Worm (Caenorhabditis elegans) whole organism, young adult: ENCODE measurements around the gene C13A2.1.

Experiments
- F57A8.1 ChIP-seq: fragments of 200-800 bp; sonication (Bioruptor generic); optimal IDR thresholded peaks from 2 replicates; lab custom pipeline; 2018; ENCODE audit warnings: mild to moderate bottlenecking, missing genetic modification characterization, moderate library complexity, missing compliant biosample characterization
- Y53G8AR.9 ChIP-seq: fragments of 200-800 bp; sonication (Bioruptor generic); conservative IDR thresholded peaks from 2 replicates; pipeline ENCODE4 v1.3.6; 2022; ENCODE audit warnings: missing genetic modification reagents, missing genetic modification characterization, missing compliant biosample characterization
- ccch-3 ChIP-seq: fragments of 200-800 bp; sonication (Bioruptor generic); optimal IDR thresholded peaks from 2 replicates; lab custom pipeline; 2018; ENCODE audit warnings: mild to moderate bottlenecking, missing genetic modification characterization, missing compliant biosample characterization
- dpl-1 ChIP-seq: fragments of 150-350 bp; optimal IDR thresholded peaks from 2 replicates; lab custom pipeline; 2014; ENCODE audit warnings: missing biosample characterization, missing genetic modification reagents, missing genetic modification characterization
- hmg-1.2 ChIP-seq: fragments of 200-800 bp; sonication (Bioruptor generic); IDR thresholded peaks from 2 replicates; pipeline ENCODE4 v1.3.6; 2022; ENCODE audit warnings: missing genetic modification reagents, missing genetic modification characterization, missing compliant biosample characterization
- lin-26 ChIP-seq: fragments of 200-800 bp; sonication (Bioruptor generic); IDR thresholded peaks from 2 replicates; pipeline ENCODE4 v1.3.6; 2022; ENCODE audit warnings: missing genetic modification reagents, missing genetic modification characterization, missing compliant biosample characterization
- nfyb-1 ChIP-seq: fragments of 200-800 bp; sonication (Bioruptor generic); IDR thresholded peaks from 2 replicates; pipeline ENCODE4 v1.3.6; 2022; ENCODE audit warnings: missing genetic modification reagents, missing genetic modification characterization, missing compliant biosample characterization
- ztf-22 ChIP-seq: fragments of 200-800 bp; sonication (Bioruptor generic); optimal IDR thresholded peaks from 2 replicates; lab custom pipeline; 2018; ENCODE audit warnings: mild to moderate bottlenecking, missing genetic modification characterization, moderate library complexity, missing compliant biosample characterization

- TF ChIP-seq Y53G8AR.9 (GFP tag; lab: Robert Waterston, UW) (no peak), F57A8.1 (no peak), hmg-1.2 (GFP tag; lab: Robert Waterston, UW) (no peak), dpl-1 (no peak), lin-26 (GFP tag; lab: Robert Waterston, UW) (no peak), nfyb-1 (GFP tag; lab: Robert Waterston, UW) (no peak), ztf-22 (GFP tag; lab: Kevin White, UChicago) (no peak), ccch-3 (GFP tag; lab: Kevin White, UChicago) (no peak)
These were observed 40.4 kb upstream of the C13A2.1 start for ce11 chrV:7248227-7248953.
